Worm (Caenorhabditis elegans) whole organism, L4 larva: Measurements from ENCODE around the gene R08E5.1.

Experiments
- madf-9 ChIP-seq: fragments of 200-800 bp; sonication (Bioruptor generic); conservative IDR thresholded peaks from 2 replicates; pipeline ENCODE4 v1.3.6; 2022; ENCODE audit warnings: missing genetic modification reagents, missing genetic modification characterization, missing compliant biosample characterization
- nhr-11 ChIP-seq: fragments of 150-350 bp; optimal IDR thresholded peaks from 2 replicates; lab custom pipeline; 2014; ENCODE audit warnings: missing biosample characterization, missing genetic modification characterization
- nhr-25 ChIP-seq: sonication (generic microtip); optimal IDR thresholded peaks from 2 replicates; lab custom pipeline; 2017; ENCODE audit warnings: missing genetic modification characterization, mild to moderate bottlenecking, missing compliant biosample characterization, antibody characterized with exemption, moderate library complexity, borderline replicate concordance; ENCODE audit not compliant: insufficient read depth
- skn-1 ChIP-seq: fragments of 150-350 bp; optimal IDR thresholded peaks from 2 replicates; lab custom pipeline; 2014; ENCODE audit warnings: missing biosample characterization, missing genetic modification characterization
- unc-62 ChIP-seq, 3 experiments: fragments of 150-350 bp in 1 of 3; sonication (generic microtip); optimal IDR thresholded peaks in 2 of 3; peaks in 1 of 3; 1 replicate in 1 of 3; 2 replicates in 2 of 3; lab custom pipeline; 2014 to 2017; ENCODE audit warnings: missing biosample characterization in 3 of 3, missing genetic modification characterization in 3 of 3, missing genetic modification reagents in 3 of 3, missing genotype in 1 of 3

DNA sequence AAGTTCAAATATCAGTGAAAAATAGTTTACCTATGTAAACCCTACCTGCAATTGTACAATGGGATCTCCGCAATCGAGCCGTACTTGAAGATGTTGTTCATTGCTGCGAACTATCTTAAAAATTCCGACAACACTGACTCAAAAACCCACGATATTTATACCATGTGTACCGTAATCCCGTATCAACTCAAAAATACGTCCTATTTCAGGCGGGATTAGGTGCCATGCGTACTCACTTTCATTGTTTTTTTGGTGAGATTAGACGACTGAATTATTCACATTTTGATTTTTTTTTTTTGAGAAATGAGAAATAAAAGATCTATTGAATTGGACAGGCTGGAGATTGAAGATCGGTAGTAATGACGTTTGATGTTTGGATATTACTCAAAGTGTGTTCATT lies 29.1 kb upstream of the R08E5.1 start, which contains the start of gene srt-30:
- TF ChIP-seq nhr-11 (tag; lab: Kevin White, UChicago) = no peak
- no peak for TF ChIP-seq madf-9 (GFP tag; lab: Robert Waterston, UW)
- TF ChIP-seq nhr-25 (tag; lab: Kevin White, UChicago) = no peak
- TF ChIP-seq skn-1 (tag; lab: Kevin White, UChicago) = no peak
- no peak for TF ChIP-seq unc-62 (GFP tag; optimal IDR thresholded peaks at IDR 0.05 in 1 of 2; lab: Kevin White, UChicago)
- TF ChIP-seq unc-62 (tag; optimal IDR thresholded peaks at IDR 0.05; lab: Kevin White, UChicago) = no peak
